Fruit fly (Drosophila melanogaster) whole organism, embryonic: Measurements from ENCODE around the gene udt.

Source experiments
- Ada2b ChIP-seq: fragments of 200-800 bp; sonication (Bioruptor generic); IDR thresholded peaks from 2 replicates; pipeline ENCODE4 v1.3.6; 2022; ENCODE audit warnings: missing biosample characterization, missing genetic modification characterization
- Adf1 ChIP-seq: fragments of 200-800 bp; sonication (Bioruptor generic); IDR thresholded peaks from 2 replicates; pipeline ENCODE4 v1.3.6; 2022; ENCODE audit warnings: missing biosample characterization, missing genetic modification characterization
- Antp ChIP-seq: fragments of 200-800 bp; sonication (Bioruptor generic); optimal IDR thresholded peaks from 3 replicates; lab custom pipeline; 2016; ENCODE audit warnings: missing biosample characterization, missing genetic modification characterization
- Blimp-1 ChIP-seq: fragments of 200-800 bp; sonication (Bioruptor generic); optimal IDR thresholded peaks from 3 replicates; lab custom pipeline; 2018; ENCODE audit warnings: missing biosample characterization, missing genetic modification characterization, mild to moderate bottlenecking, moderate library complexity, missing genetic modification reagents
- CG12104 ChIP-seq: fragments of 200-800 bp; sonication (Bioruptor generic); optimal IDR thresholded peaks from 3 replicates; lab custom pipeline; 2016; ENCODE audit warnings: missing biosample characterization, missing genetic modification characterization
- CG18476 ChIP-seq: fragments of 200-800 bp; sonication (Bioruptor generic); optimal IDR thresholded peaks from 2 replicates; lab custom pipeline; 2016; ENCODE audit warnings: missing biosample characterization, mild to moderate bottlenecking, missing genetic modification characterization
- CG30403 ChIP-seq: fragments of 200-800 bp; sonication (Bioruptor generic); optimal IDR thresholded peaks from 3 replicates; lab custom pipeline; 2016; ENCODE audit warnings: missing biosample characterization, missing genetic modification characterization
- CG3163 ChIP-seq: fragments of 200-800 bp; sonication (Bioruptor generic); optimal IDR thresholded peaks from 3 replicates; lab custom pipeline; 2016; ENCODE audit warnings: missing biosample characterization, missing genetic modification characterization
- CG34224 ChIP-seq: fragments of 200-800 bp; sonication (Bioruptor generic); IDR thresholded peaks from 3 replicates; pipeline ENCODE4 v1.3.6; 2022; ENCODE audit warnings: missing biosample characterization, missing genetic modification characterization; ENCODE audit not compliant: partially characterized antibody
- CG42726 ChIP-seq: fragments of 200-800 bp; sonication (Bioruptor generic); IDR thresholded peaks from 2 replicates; pipeline ENCODE4 v1.3.6; 2022; ENCODE audit warnings: missing biosample characterization, missing genetic modification characterization; ENCODE audit not compliant: partially characterized antibody
- CG4617 ChIP-seq: fragments of 200-800 bp; sonication (Bioruptor generic); optimal IDR thresholded peaks from 3 replicates; lab custom pipeline; 2016; ENCODE audit warnings: missing biosample characterization, missing genetic modification characterization, borderline replicate concordance
- CG4730 ChIP-seq: fragments of 200-800 bp; sonication (Bioruptor generic); IDR thresholded peaks from 2 replicates; pipeline ENCODE4 v1.3.6; 2022; ENCODE audit warnings: missing biosample characterization, missing genetic modification characterization
- CG6683 ChIP-seq: fragments of 200-800 bp; sonication (Bioruptor generic); optimal IDR thresholded peaks from 2 replicates; lab custom pipeline; 2017; ENCODE audit warnings: missing biosample characterization, mild to moderate bottlenecking, missing genetic modification characterization, missing genetic modification reagents
- CG6689 ChIP-seq: fragments of 200-800 bp; sonication (Bioruptor generic); IDR thresholded peaks from 2 replicates; pipeline ENCODE4 v1.3.6; 2022; ENCODE audit warnings: missing biosample characterization, missing genetic modification characterization
- CG7786 ChIP-seq: fragments of 200-800 bp; sonication (Bioruptor generic); optimal IDR thresholded peaks from 2 replicates; lab custom pipeline; 2016; ENCODE audit warnings: missing biosample characterization, missing genetic modification characterization
- CG8359 ChIP-seq: fragments of 200-800 bp; sonication (Bioruptor generic); optimal IDR thresholded peaks from 2 replicates; lab custom pipeline; 2017; ENCODE audit warnings: missing biosample characterization, mild to moderate bottlenecking, missing genetic modification characterization, borderline replicate concordance
- CG8765 ChIP-seq: fragments of 200-800 bp; sonication (Bioruptor generic); IDR thresholded peaks from 2 replicates; pipeline ENCODE4 v1.3.6; 2022; ENCODE audit warnings: missing biosample characterization, missing genetic modification characterization
- CG9609 ChIP-seq: fragments of 200-800 bp; sonication (Bioruptor generic); optimal IDR thresholded peaks from 3 replicates; lab custom pipeline; 2016; ENCODE audit warnings: missing biosample characterization, missing genetic modification characterization
- CG9727 ChIP-seq: fragments of 200-800 bp; sonication (Bioruptor generic); optimal IDR thresholded peaks from 3 replicates; lab custom pipeline; 2017; ENCODE audit warnings: missing biosample characterization, mild to moderate bottlenecking, missing genetic modification characterization
- CG9876 ChIP-seq: fragments of 200-800 bp; sonication (Bioruptor generic); optimal IDR thresholded peaks from 2 replicates; lab custom pipeline; 2016; ENCODE audit warnings: missing biosample characterization, missing genetic modification characterization
- D19A ChIP-seq: fragments of 200-800 bp; optimal IDR thresholded peaks from 3 replicates; lab custom pipeline; 2019; ENCODE audit warnings: missing biosample characterization, mild to moderate bottlenecking, missing genetic modification characterization, moderate library complexity
- Dfd ChIP-seq, 2 experiments: fragments of >200 bp; optimal IDR thresholded peaks; 2 replicates each; lab custom pipeline; 2017; ENCODE audit warnings: missing biosample characterization in 2 of 2, missing genetic modification characterization in 2 of 2
- Dip3 ChIP-seq: fragments of 200-800 bp; sonication (Bioruptor generic); optimal IDR thresholded peaks from 3 replicates; lab custom pipeline; 2016; ENCODE audit warnings: missing biosample characterization, missing genetic modification characterization
- Dp ChIP-seq: fragments of 200-800 bp; sonication (Bioruptor generic); optimal IDR thresholded peaks from 2 replicates; lab custom pipeline; 2018; ENCODE audit warnings: missing biosample characterization, mild to moderate bottlenecking, missing genetic modification characterization, moderate library complexity
- Dref ChIP-seq: fragments of 200-800 bp; sonication (Bioruptor generic); IDR thresholded peaks from 2 replicates; pipeline ENCODE4 v1.3.6; 2022; ENCODE audit warnings: missing biosample characterization, missing genetic modification characterization
- Eip74EF ChIP-seq, 2 experiments: fragments of 200-800 bp in 1 of 2; fragments of >200 bp in 1 of 2; sonication (Bioruptor generic) in 1 of 2; optimal IDR thresholded peaks; 2 replicates each; lab custom pipeline; 2017 to 2019; ENCODE audit warnings: missing biosample characterization in 2 of 2, missing genetic modification characterization in 2 of 2, mild to moderate bottlenecking in 1 of 2, moderate library complexity in 1 of 2
- Gsc ChIP-seq: fragments of 200-800 bp; sonication (Bioruptor generic); IDR thresholded peaks from 2 replicates; pipeline ENCODE4 v1.3.6; 2022; ENCODE audit warnings: missing biosample characterization, missing genetic modification characterization
- HmgD ChIP-seq: fragments of 200-800 bp; sonication (Bioruptor generic); optimal IDR thresholded peaks from 3 replicates; lab custom pipeline; 2016; ENCODE audit warnings: missing biosample characterization, missing genetic modification characterization
- Hr78 ChIP-seq, 2 experiments: fragments of 200-800 bp in 1 of 2; fragments of >200 bp in 1 of 2; sonication (Bioruptor generic) in 1 of 2; optimal IDR thresholded peaks; 2 replicates each; lab custom pipeline; 2017 to 2019; ENCODE audit warnings: missing biosample characterization in 2 of 2, missing genetic modification characterization in 2 of 2, mild to moderate bottlenecking in 1 of 2, moderate library complexity in 1 of 2
- Lpt ChIP-seq: fragments of >200 bp; optimal IDR thresholded peaks from 2 replicates; lab custom pipeline; 2018; ENCODE audit warnings: missing biosample characterization, missing genetic modification characterization
- Med ChIP-seq: fragments of 200-800 bp; sonication (Bioruptor generic); peaks from one replicate; lab custom pipeline; 2016; ENCODE audit warnings: missing biosample characterization, missing genetic modification characterization, mild to moderate bottlenecking, inconsistent platforms, moderate library complexity
- Mes4 ChIP-seq: fragments of 200-800 bp; sonication (Bioruptor generic); optimal IDR thresholded peaks from 2 replicates; lab custom pipeline; 2016; ENCODE audit warnings: missing biosample characterization, missing genetic modification characterization
- Myb ChIP-seq: fragments of 200-800 bp; sonication (Bioruptor generic); optimal IDR thresholded peaks from 2 replicates; lab custom pipeline; 2016; ENCODE audit warnings: missing biosample characterization, missing genetic modification characterization
- NC2α ChIP-seq: fragments of 200-800 bp; sonication (Bioruptor generic); optimal IDR thresholded peaks from 2 replicates; lab custom pipeline; 2016; ENCODE audit warnings: missing biosample characterization, missing genetic modification characterization
- Neu2 ChIP-seq: fragments of 200-800 bp; sonication (Bioruptor generic); optimal IDR thresholded peaks from 3 replicates; lab custom pipeline; 2016; ENCODE audit warnings: missing biosample characterization, missing genetic modification characterization, borderline replicate concordance
- PHDP ChIP-seq: fragments of 200-800 bp; sonication (Bioruptor generic); optimal IDR thresholded peaks from 3 replicates; lab custom pipeline; 2018; ENCODE audit warnings: missing biosample characterization, mild to moderate bottlenecking, missing genetic modification characterization, moderate library complexity
- abd-A ChIP-seq: fragments of 200-800 bp; sonication (Bioruptor generic); optimal IDR thresholded peaks from 3 replicates; lab custom pipeline; 2019; ENCODE audit warnings: missing biosample characterization, mild to moderate bottlenecking, missing genetic modification characterization, moderate library complexity
- ap ChIP-seq: fragments of 200-800 bp; sonication (Bioruptor generic); IDR thresholded peaks from 2 replicates; pipeline ENCODE4 v1.3.6; 2022; ENCODE audit warnings: missing biosample characterization, missing genetic modification characterization
- bigmax ChIP-seq: fragments of 200-800 bp; sonication (Bioruptor generic); optimal IDR thresholded peaks from 2 replicates; lab custom pipeline; 2018; ENCODE audit warnings: missing biosample characterization, mild to moderate bottlenecking, missing genetic modification characterization
- crol ChIP-seq: fragments of 200-800 bp; sonication (Bioruptor generic); IDR thresholded peaks from 2 replicates; pipeline ENCODE4 v1.3.6; 2022; ENCODE audit warnings: missing biosample characterization, missing genetic modification characterization
- da ChIP-seq: fragments of 200-800 bp; sonication (Bioruptor generic); optimal IDR thresholded peaks from 2 replicates; lab custom pipeline; 2016; ENCODE audit warnings: missing biosample characterization, missing genetic modification characterization
- kay ChIP-seq: fragments of 200-800 bp; sonication (Bioruptor generic); optimal IDR thresholded peaks from 2 replicates; lab custom pipeline; 2016; ENCODE audit warnings: missing biosample characterization, missing genetic modification characterization
- lab ChIP-seq: fragments of 200-800 bp; sonication (Bioruptor generic); optimal IDR thresholded peaks from 3 replicates; lab custom pipeline; 2017; ENCODE audit warnings: missing biosample characterization, missing genetic modification characterization, mild to moderate bottlenecking, moderate library complexity, missing genetic modification reagents
- mirr ChIP-seq: fragments of 200-800 bp; sonication (Bioruptor generic); optimal IDR thresholded peaks from 3 replicates; lab custom pipeline; 2018; ENCODE audit warnings: missing biosample characterization, mild to moderate bottlenecking, missing genetic modification characterization
- nom ChIP-seq: fragments of 200-800 bp; sonication (Bioruptor generic); optimal IDR thresholded peaks from 2 replicates; lab custom pipeline; 2017; ENCODE audit warnings: missing biosample characterization, missing genetic modification characterization, mild to moderate bottlenecking, moderate library complexity, missing genetic modification reagents
- rib ChIP-seq: fragments of 200-800 bp; sonication (Bioruptor generic); IDR thresholded peaks from 2 replicates; pipeline ENCODE4 v1.3.6; 2022; ENCODE audit warnings: missing biosample characterization, missing genetic modification characterization
- row ChIP-seq: fragments of 200-800 bp; sonication (Bioruptor generic); IDR thresholded peaks from 3 replicates; pipeline ENCODE4 v1.3.6; 2022; ENCODE audit warnings: missing biosample characterization, missing genetic modification characterization
- schlank ChIP-seq: fragments of 200-800 bp; sonication (Bioruptor generic); optimal IDR thresholded peaks from 2 replicates; lab custom pipeline; 2018; ENCODE audit warnings: missing biosample characterization, mild to moderate bottlenecking, missing genetic modification characterization
- tup ChIP-seq: fragments of 200-800 bp; sonication (Bioruptor generic); optimal IDR thresholded peaks from 2 replicates; lab custom pipeline; 2016; ENCODE audit warnings: missing biosample characterization, mild to moderate bottlenecking, missing genetic modification characterization, moderate library complexity
- tx ChIP-seq: fragments of 200-800 bp; sonication (Bioruptor generic); optimal IDR thresholded peaks from 2 replicates; lab custom pipeline; 2016; ENCODE audit warnings: missing biosample characterization, missing genetic modification characterization

udt gene

dm6 chr3R:23781466-23781935, 18.4 kb upstream of the udt start, which contains the start of the genes Nup98-96 and mbc (continued):
- TF ChIP-seq Neu2 (GFP tag; lab: Kevin White, UChicago): peak; percentile 74
- TF ChIP-seq ap (GFP tag; lab: Robert Waterston, UW): peak; percentile 33; the same call in 1 of the 2 replicates
- TF ChIP-seq NC2α (GFP tag; lab: Kevin White, UChicago): peak; percentile 83
- peak; percentile 79 for TF ChIP-seq Myb
- TF ChIP-seq row (GFP tag; lab: Robert Waterston, UW): peak; percentile 98
- TF ChIP-seq Gsc (GFP tag; lab: Robert Waterston, UW): peak; percentile 62; the same call in 1 of the 2 replicates
- peak; percentile 71 for TF ChIP-seq kay (GFP tag; lab: Kevin White, UChicago)
- TF ChIP-seq CG4617 (GFP tag; lab: Kevin White, UChicago): peak; percentile 95
- peak; percentile 86 for TF ChIP-seq CG18476 (GFP tag; lab: Kevin White, UChicago)
- no peak for TF ChIP-seq CG6683
- TF ChIP-seq da (GFP tag; lab: Kevin White, UChicago): peak; percentile 77
- TF ChIP-seq CG42726 (GFP tag; lab: Robert Waterston, UW): peak; percentile 60; the same call in 1 of the 2 replicates
- TF ChIP-seq Ada2b (GFP tag; lab: Robert Waterston, UW): peak; percentile 78
- TF ChIP-seq nom (GFP tag; lab: Kevin White, UChicago): peak; percentile 75
- TF ChIP-seq CG4730 (GFP tag; lab: Robert Waterston, UW): peak; percentile 81
- TF ChIP-seq Eip74EF (GFP tag; optimal IDR thresholded peaks at IDR 0.05; lab: Kevin White, UChicago): peak in 1 of 2 experiments; percentile 3
- peak in 1 of 2 experiments; percentile 76 for TF ChIP-seq Dfd (GFP tag; optimal IDR thresholded peaks at IDR 0.05; lab: Kevin White, UChicago)
- peak; percentile 93 for TF ChIP-seq CG9609
- peak; percentile 90 for TF ChIP-seq Mes4 (GFP tag; lab: Kevin White, UChicago)
- TF ChIP-seq abd-A: no peak
- TF ChIP-seq CG8359 (GFP tag; lab: Kevin White, UChicago): peak; percentile 4
- TF ChIP-seq Dp (GFP tag; lab: Kevin White, UChicago): peak; percentile 49
- peak; percentile 84 for TF ChIP-seq CG9727
- peak; percentile 96 for TF ChIP-seq HmgD (GFP tag; lab: Kevin White, UChicago)
- TF ChIP-seq D19A (tag; lab: Kevin White, UChicago): peak; percentile 68
- no peak for TF ChIP-seq crol
- TF ChIP-seq tx (GFP tag; lab: Kevin White, UChicago): peak; percentile 91
- no peak for TF ChIP-seq Lpt (GFP tag; lab: Kevin White, UChicago)
- TF ChIP-seq CG7786 (GFP tag; lab: Kevin White, UChicago): peak; percentile 92
- peak; percentile 79 for TF ChIP-seq CG6689 (GFP tag; lab: Robert Waterston, UW)
- TF ChIP-seq Blimp-1 (GFP tag; lab: Kevin White, UChicago): peak; percentile 72
- peak; percentile 63 for TF ChIP-seq CG12104 (GFP tag; lab: Kevin White, UChicago)
- peak; percentile 93 for TF ChIP-seq Dip3 (GFP tag; lab: Kevin White, UChicago)
- peak; percentile 81 for TF ChIP-seq CG3163 (GFP tag; lab: Kevin White, UChicago)
- TF ChIP-seq CG9876 (GFP tag; lab: Kevin White, UChicago): peak; percentile 91
- peak; percentile 44 for TF ChIP-seq Dref (GFP tag; lab: Robert Waterston, UW)
- TF ChIP-seq Antp: peak; percentile 92
- TF ChIP-seq rib (GFP tag; lab: Robert Waterston, UW): peak; percentile 63
- peak; percentile 80 for TF ChIP-seq PHDP (tag; lab: Kevin White, UChicago)
- no peak for TF ChIP-seq bigmax
- peak; percentile 79 for TF ChIP-seq lab (GFP tag; lab: Kevin White, UChicago)
- peak; percentile 55 for TF ChIP-seq tup (GFP tag; lab: Kevin White, UChicago)
- TF ChIP-seq Adf1 (GFP tag; lab: Robert Waterston, UW): peak; percentile 56
- TF ChIP-seq CG34224 (GFP tag; lab: Robert Waterston, UW): no peak
- no peak for TF ChIP-seq Hr78 (GFP tag; optimal IDR thresholded peaks at IDR 0.05; lab: Kevin White, UChicago)
- TF ChIP-seq Med (GFP tag; lab: Kevin White, UChicago): peak; percentile 98
- TF ChIP-seq schlank: peak; percentile 53
- TF ChIP-seq CG8765: peak; percentile 84
- TF ChIP-seq CG30403: peak; percentile 94
- TF ChIP-seq mirr: peak; percentile 78
